Worm (Caenorhabditis elegans) whole organism, midembryonic: Measurements from ENCODE around the gene C49H3.4.

Experiments
- T22C8.4 ChIP-seq: fragments of 200-800 bp; sonication (Bioruptor generic); IDR thresholded peaks from 2 replicates; pipeline ENCODE4 v1.3.6; 2022; ENCODE audit warnings: missing genetic modification characterization, missing compliant biosample characterization
- cog-1 ChIP-seq: sonication (generic microtip); optimal IDR thresholded peaks from 2 replicates; lab custom pipeline; 2016; ENCODE audit warnings: missing genetic modification characterization, missing compliant biosample characterization
- flt-1 ChIP-seq: fragments of 200-800 bp; sonication (Bioruptor generic); IDR thresholded peaks from 2 replicates; pipeline ENCODE4 v1.3.6; 2022; ENCODE audit warnings: missing genetic modification characterization, missing compliant biosample characterization
- klf-2 ChIP-seq: fragments of 200-800 bp; sonication (Bioruptor generic); conservative IDR thresholded peaks from 2 replicates; pipeline ENCODE4 v1.3.6; 2022; ENCODE audit warnings: missing genetic modification reagents, missing genetic modification characterization, missing compliant biosample characterization
- med-1 ChIP-seq: sonication (generic microtip); optimal IDR thresholded peaks from 2 replicates; lab custom pipeline; 2017; ENCODE audit warnings: missing genetic modification characterization, mild to moderate bottlenecking, missing compliant biosample characterization, antibody characterized with exemption, missing genetic modification reagents; ENCODE audit not compliant: insufficient read depth
- ref-1 ChIP-seq: fragments of 200-800 bp; sonication (Bioruptor generic); conservative IDR thresholded peaks from 2 replicates; pipeline ENCODE4 v1.3.6; 2022; ENCODE audit warnings: missing genetic modification reagents, missing genetic modification characterization, missing compliant biosample characterization
- tab-1 ChIP-seq: fragments of 200-800 bp; sonication (Bioruptor generic); IDR thresholded peaks from 2 replicates; pipeline ENCODE4 v1.3.6; 2022; ENCODE audit warnings: missing genetic modification characterization, missing compliant biosample characterization

ce11 chrIV:7881166-7881565, 33.9 kb upstream of the C49H3.4 start:
- TF ChIP-seq cog-1, result no peak
- TF ChIP-seq T22C8.4 (GFP tag; lab: Robert Waterston, UW), result no peak
- no peak for TF ChIP-seq flt-1 (GFP tag; lab: Robert Waterston, UW)
- no peak for TF ChIP-seq med-1 (GFP tag; lab: Kevin White, UChicago)
- no peak for TF ChIP-seq klf-2 (GFP tag; lab: Robert Waterston, UW)
- TF ChIP-seq ref-1 (GFP tag; lab: Robert Waterston, UW), result no peak
- TF ChIP-seq tab-1, result no peak
